Fruit fly (Drosophila melanogaster): Measurements from ENCODE around the gene c12.1.

dm6 chrX:9317100-9317499, 1.9 kb downstream of the c12.1 start:
- TF ChIP-seq EcR (GFP tag; optimal IDR thresholded peaks at IDR 0.05): no peak
- no peak for TF ChIP-seq usp (GFP tag; optimal IDR thresholded peaks at IDR 0.05)
- TF ChIP-seq psq (optimal IDR thresholded peaks at IDR 0.05): no peak
- no peak for TF ChIP-seq Dll (optimal IDR thresholded peaks at IDR 0.05)
- no peak for TF ChIP-seq pan (optimal IDR thresholded peaks at IDR 0.05)
- no peak for TF ChIP-seq CG8478 (optimal IDR thresholded peaks at IDR 0.05)
